Worm (Caenorhabditis elegans): ENCODE results near the gene F28F8.7.

DNA sequence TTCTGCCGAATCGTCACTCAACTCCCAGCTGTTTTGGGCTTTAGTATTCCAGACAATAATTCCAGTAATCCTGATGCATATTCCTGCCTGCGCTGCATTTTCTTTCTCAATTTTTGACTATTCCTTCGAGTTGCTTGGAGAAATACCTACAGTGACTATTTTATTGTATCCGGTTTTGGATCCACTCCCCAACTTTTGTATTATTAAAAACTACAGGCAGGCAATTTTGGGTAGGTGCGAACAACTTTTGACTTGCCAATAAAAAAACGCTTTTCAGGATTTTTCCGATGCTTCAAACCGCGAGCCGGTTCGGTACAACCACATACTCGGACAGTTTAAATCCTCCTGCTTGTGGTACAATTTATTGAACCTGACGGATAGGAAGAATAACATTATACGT, 24.1 kb upstream of the F28F8.7 start:
- TF ChIP-seq unc-39 (tag; optimal IDR thresholded peaks at IDR 0.05) (no peak), ama-1 (optimal IDR thresholded peaks at IDR 0.05) (no peak)
